Worm (Caenorhabditis elegans): ENCODE data around the gene alp-1.

DNA sequence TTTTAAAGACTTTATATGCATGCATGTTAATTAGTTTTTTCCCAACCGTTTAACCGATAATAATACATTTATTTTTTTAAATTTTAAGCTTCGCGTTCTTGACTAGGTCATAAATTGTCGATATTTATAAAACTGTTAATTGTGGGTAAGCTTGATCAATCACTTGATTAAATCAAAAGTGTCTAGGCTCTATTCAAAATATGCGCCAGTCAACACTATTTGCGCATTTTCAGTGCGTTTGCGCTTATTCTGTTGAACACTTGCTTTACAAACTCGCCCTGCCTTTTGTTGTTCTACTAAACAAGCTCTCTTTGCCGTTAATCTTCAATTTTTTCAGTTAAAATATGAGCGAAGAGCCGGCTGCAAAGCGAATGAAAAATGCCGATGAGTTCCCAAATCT is 38.8 kb downstream of the alp-1 start, which contains the start of gene spr-2:
- no peak for TF ChIP-seq flt-1 (GFP tag; IDR thresholded peaks at IDR 0.05)
- TF ChIP-seq tab-1 (GFP tag; IDR thresholded peaks at IDR 0.05): no peak
- no peak for TF ChIP-seq med-1 (GFP tag; optimal IDR thresholded peaks at IDR 0.05; ENCODE audit: insufficient read depth)
- no peak for TF ChIP-seq cog-1 (tag; optimal IDR thresholded peaks at IDR 0.05)
- no peak for TF ChIP-seq klf-2 (GFP tag; conservative IDR thresholded peaks at IDR 0.05)

Measured in whole organism, midembryonic.